Worm (Caenorhabditis elegans) whole organism, L1 larva: ENCODE results near the gene M03B6.5.

Experiments
- C04F5.9 ChIP-seq: sonication (generic microtip); optimal IDR thresholded peaks from 2 replicates; lab custom pipeline; 2016; ENCODE audit warnings: missing genetic modification characterization, missing compliant biosample characterization
- C34B4.2 ChIP-seq: sonication (generic microtip); optimal IDR thresholded peaks from 2 replicates; lab custom pipeline; 2017; ENCODE audit warnings: mild to moderate bottlenecking, missing genetic modification characterization, missing compliant biosample characterization
- aly-2 ChIP-seq: fragments of 150-350 bp; optimal IDR thresholded peaks from 2 replicates; lab custom pipeline; 2014; ENCODE audit warnings: missing biosample characterization, missing genetic modification characterization
- ama-1 ChIP-seq: fragments of 150-350 bp; optimal IDR thresholded peaks from 2 replicates; lab custom pipeline; 2014
- blmp-1 ChIP-seq: fragments of 150-350 bp; optimal IDR thresholded peaks from 2 replicates; lab custom pipeline; 2014; ENCODE audit warnings: missing biosample characterization, missing genetic modification characterization
- ceh-8 ChIP-seq: fragments of 200-800 bp; sonication (Bioruptor generic); optimal IDR thresholded peaks from 2 replicates; lab custom pipeline; 2018; ENCODE audit warnings: mild to moderate bottlenecking, missing genetic modification characterization, moderate library complexity, missing compliant biosample characterization
- ceh-88 ChIP-seq: fragments of 200-800 bp; sonication (Bioruptor generic); IDR thresholded peaks from 2 replicates; pipeline ENCODE4 v1.3.6; 2022; ENCODE audit warnings: missing genetic modification characterization, missing compliant biosample characterization
- ceh-90 ChIP-seq: sonication (generic microtip); optimal IDR thresholded peaks from 2 replicates; lab custom pipeline; 2016; ENCODE audit warnings: missing genetic modification characterization, missing compliant biosample characterization
- ces-1 ChIP-seq: fragments of 150-350 bp; optimal IDR thresholded peaks from 2 replicates; lab custom pipeline; 2014; ENCODE audit warnings: missing biosample characterization, missing genetic modification reagents, missing genetic modification characterization
- dpl-1 ChIP-seq, 3 experiments: fragments of 150-350 bp in 2 of 3; sonication (generic microtip) in 1 of 3; optimal IDR thresholded peaks; 2 replicates each; lab custom pipeline; 2014 to 2017; ENCODE audit warnings: missing biosample characterization in 3 of 3, missing genetic modification characterization in 3 of 3, missing genetic modification reagents in 3 of 3
- egl-27 ChIP-seq, 2 experiments: fragments of 150-350 bp in 1 of 2; sonication (generic microtip); optimal IDR thresholded peaks; 3 replicates each; lab custom pipeline; 2017 to 2018; ENCODE audit warnings: missing biosample characterization in 2 of 2, missing genetic modification characterization in 2 of 2, missing genetic modification reagents in 2 of 2
- elt-2 ChIP-seq: sonication (generic microtip); optimal IDR thresholded peaks from 2 replicates; lab custom pipeline; 2016; ENCODE audit warnings: missing genetic modification characterization, mild to moderate bottlenecking, inconsistent platforms, missing compliant biosample characterization, missing genetic modification reagents
- ets-5 ChIP-seq: fragments of 200-800 bp; sonication (Bioruptor generic); IDR thresholded peaks from 2 replicates; pipeline ENCODE4 v1.3.6; 2022; ENCODE audit warnings: missing genetic modification characterization, missing compliant biosample characterization
- fkh-4 ChIP-seq: sonication (generic microtip); optimal IDR thresholded peaks from 2 replicates; lab custom pipeline; 2016; ENCODE audit warnings: missing compliant biosample characterization, missing genetic modification characterization, borderline replicate concordance
- grh-1 ChIP-seq: fragments of 200-800 bp; sonication (Bioruptor generic); IDR thresholded peaks from 2 replicates; pipeline ENCODE4 v1.3.6; 2022; ENCODE audit warnings: missing genetic modification reagents, missing genetic modification characterization, missing compliant biosample characterization
- lin-14 ChIP-seq: fragments of 200-800 bp; sonication (Bioruptor generic); optimal IDR thresholded peaks from 2 replicates; lab custom pipeline; 2018; ENCODE audit warnings: mild to moderate bottlenecking, missing genetic modification characterization, moderate library complexity, missing compliant biosample characterization
- lin-15B ChIP-seq: fragments of 150-350 bp; sonication (generic microtip); optimal IDR thresholded peaks from 3 replicates; lab custom pipeline; 2014; ENCODE audit warnings: missing biosample characterization, missing genetic modification characterization
- lin-35 ChIP-seq, 2 experiments: fragments of 150-350 bp; optimal IDR thresholded peaks; 2 replicates each; lab custom pipeline; 2014; ENCODE audit warnings: missing biosample characterization in 2 of 2, missing genetic modification characterization in 2 of 2, missing genetic modification reagents in 2 of 2
- lir-3 ChIP-seq: sonication (generic microtip); optimal IDR thresholded peaks from 2 replicates; lab custom pipeline; 2016; ENCODE audit warnings: mild to moderate bottlenecking, missing genetic modification characterization, moderate library complexity, missing compliant biosample characterization; ENCODE audit not compliant: poor library complexity
- lsy-2 ChIP-seq, 2 experiments: fragments of 150-350 bp; optimal IDR thresholded peaks; 2 replicates each; lab custom pipeline; 2014; ENCODE audit warnings: missing biosample characterization in 2 of 2, missing genetic modification characterization in 2 of 2
- mab-9 ChIP-seq: fragments of 200-800 bp; sonication (Bioruptor generic); IDR thresholded peaks from 2 replicates; pipeline ENCODE4 v1.3.6; 2022; ENCODE audit warnings: missing genetic modification reagents, missing genetic modification characterization, missing compliant biosample characterization
- mep-1 ChIP-seq: fragments of 150-350 bp; optimal IDR thresholded peaks from 2 replicates; lab custom pipeline; 2014; ENCODE audit warnings: missing biosample characterization, missing genetic modification characterization
- nhr-20 ChIP-seq: sonication (generic microtip); optimal IDR thresholded peaks from 2 replicates; lab custom pipeline; 2016; ENCODE audit warnings: mild to moderate bottlenecking, missing genetic modification characterization, missing compliant biosample characterization
- nhr-28 ChIP-seq: fragments of 150-350 bp; optimal IDR thresholded peaks from 2 replicates; lab custom pipeline; 2014; ENCODE audit warnings: missing biosample characterization, missing genetic modification characterization
- nhr-76 ChIP-seq: sonication (generic microtip); optimal IDR thresholded peaks from 2 replicates; lab custom pipeline; 2017; ENCODE audit warnings: missing biosample characterization, missing genetic modification characterization
- nhr-84 ChIP-seq: sonication (generic microtip); optimal IDR thresholded peaks from 2 replicates; lab custom pipeline; 2017; ENCODE audit warnings: missing biosample characterization, missing genetic modification characterization
- nhr-85 ChIP-seq: sonication (generic microtip); peaks from one replicate; lab custom pipeline; 2016; ENCODE audit warnings: missing genetic modification characterization, inconsistent platforms, missing compliant biosample characterization
- nhr-90 ChIP-seq: sonication (generic microtip); optimal IDR thresholded peaks from 2 replicates; lab custom pipeline; 2016; ENCODE audit warnings: mild to moderate bottlenecking, missing genetic modification characterization, missing compliant biosample characterization; ENCODE audit not compliant: poor library complexity
- skn-1 ChIP-seq: fragments of 150-350 bp; optimal IDR thresholded peaks from 2 replicates; lab custom pipeline; 2014; ENCODE audit warnings: missing biosample characterization, missing genetic modification characterization
- snu-23 ChIP-seq: sonication (generic microtip); optimal IDR thresholded peaks from 2 replicates; lab custom pipeline; 2016; ENCODE audit warnings: missing genetic modification characterization, missing compliant biosample characterization
- sox-4 ChIP-seq: sonication (generic microtip); optimal IDR thresholded peaks from 2 replicates; lab custom pipeline; 2016; ENCODE audit warnings: missing genetic modification characterization, missing compliant biosample characterization
- swsn-7 ChIP-seq: sonication (generic microtip); optimal IDR thresholded peaks from 2 replicates; lab custom pipeline; 2016; ENCODE audit warnings: missing genetic modification characterization, missing compliant biosample characterization
- tbx-2 ChIP-seq: sonication (generic microtip); optimal IDR thresholded peaks from 2 replicates; lab custom pipeline; 2016; ENCODE audit warnings: missing genetic modification characterization, missing compliant biosample characterization
- tlp-1 ChIP-seq: fragments of 150-350 bp; optimal IDR thresholded peaks from 2 replicates; lab custom pipeline; 2014; ENCODE audit warnings: missing biosample characterization, missing genetic modification characterization
- unc-62 ChIP-seq: fragments of 150-350 bp; optimal IDR thresholded peaks from 2 replicates; lab custom pipeline; 2014; ENCODE audit warnings: missing biosample characterization, missing genetic modification reagents, missing genetic modification characterization

M03B6.5 gene

DNA sequence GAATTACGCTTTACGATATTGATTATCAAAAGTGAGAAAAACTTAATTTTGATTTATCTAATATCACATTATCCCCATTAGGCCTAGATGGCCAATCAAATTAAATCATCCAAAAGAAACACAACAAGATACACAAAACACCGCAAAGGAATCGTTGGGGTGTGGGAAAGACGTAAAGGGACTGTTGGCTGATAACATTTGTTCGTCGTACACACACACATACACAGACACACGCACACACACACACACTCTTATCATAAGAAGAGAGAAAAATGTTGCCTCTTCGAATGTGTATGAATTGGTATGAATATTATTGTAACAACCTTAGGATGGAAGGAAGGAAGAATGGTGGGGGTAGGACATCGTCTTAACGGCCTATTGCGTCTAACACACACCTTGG is 41.4 kb downstream of the M03B6.5 start (continued):
- TF ChIP-seq ceh-88: no peak
- TF ChIP-seq lin-35 (GFP tag; optimal IDR thresholded peaks at IDR 0.05; lab: Kevin White, UChicago): peak in 1 of 2 experiments; percentile 62
- TF ChIP-seq nhr-28 (tag; lab: Kevin White, UChicago): no peak
- peak; percentile 10 for TF ChIP-seq mep-1
- TF ChIP-seq nhr-76 (tag; lab: Kevin White, UChicago): no peak
- TF ChIP-seq snu-23: peak; percentile 21
- no peak for TF ChIP-seq tlp-1 (tag; lab: Kevin White, UChicago)
- TF ChIP-seq blmp-1 (tag; lab: Kevin White, UChicago): peak; percentile 42
- TF ChIP-seq, all 84 proteins: peak for 11

DNA sequence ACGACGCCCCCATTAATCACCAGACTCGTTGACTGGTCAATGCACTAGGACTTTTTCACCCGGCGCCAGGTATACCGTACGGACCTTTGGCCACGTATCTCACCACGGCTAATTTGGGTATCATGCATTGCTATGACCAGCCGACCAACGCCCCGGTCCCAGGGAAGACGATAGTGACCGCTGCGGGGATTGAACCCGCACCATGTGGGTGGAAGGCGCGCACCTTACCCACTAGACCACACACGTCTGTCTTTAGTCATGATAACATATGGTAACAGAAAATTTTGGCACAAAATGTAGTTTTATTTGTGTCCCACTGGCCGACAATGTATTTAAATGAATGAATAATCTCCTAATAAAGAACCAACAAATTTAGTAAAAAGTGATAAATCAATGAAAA is 42.4 kb downstream of the M03B6.5 start:
- TF ChIP-seq skn-1 (tag; lab: Kevin White, UChicago): no peak
- no peak for TF ChIP-seq C04F5.9 (tag; lab: Kevin White, UChicago)
- no peak for TF ChIP-seq tbx-2
- TF ChIP-seq fkh-4 (tag; lab: Kevin White, UChicago): no peak
- TF ChIP-seq sox-4 (tag; lab: Kevin White, UChicago): no peak
- no peak for TF ChIP-seq mab-9 (GFP tag; lab: Robert Waterston, UW)
- TF ChIP-seq unc-62 (GFP tag; lab: Kevin White, UChicago): no peak
- 0 out of 2 replicates have a peak, but pooled peaks have one; percentile 5 for TF ChIP-seq grh-1
- TF ChIP-seq lin-14 (GFP tag; lab: Kevin White, UChicago): no peak
- peak; percentile 19 for TF ChIP-seq nhr-85 (tag; lab: Kevin White, UChicago)
- no peak for TF ChIP-seq ama-1
- no peak for TF ChIP-seq lin-15B (tag; lab: Kevin White, UChicago)
- TF ChIP-seq C34B4.2 (tag; lab: Kevin White, UChicago): no peak
- TF ChIP-seq aly-2 (tag; lab: Kevin White, UChicago): no peak
- peak; percentile 8 for TF ChIP-seq nhr-90 (tag; lab: Kevin White, UChicago)
- TF ChIP-seq lsy-2 (tag; optimal IDR thresholded peaks at IDR 0.05; lab: Kevin White, UChicago): no peak
- TF ChIP-seq swsn-7: no peak
- TF ChIP-seq blmp-1 (tag; lab: Kevin White, UChicago): no peak
- no peak for TF ChIP-seq elt-2 (tag; lab: Kevin White, UChicago)
- TF ChIP-seq nhr-20 (tag; lab: Kevin White, UChicago): no peak
- TF ChIP-seq nhr-84 (tag; lab: Kevin White, UChicago): no peak
- TF ChIP-seq dpl-1 (GFP tag; optimal IDR thresholded peaks at IDR 0.05; lab: Kevin White, UChicago): no peak
- no peak for TF ChIP-seq ceh-8
- TF ChIP-seq, all 84 proteins: peak for 3

DNA sequence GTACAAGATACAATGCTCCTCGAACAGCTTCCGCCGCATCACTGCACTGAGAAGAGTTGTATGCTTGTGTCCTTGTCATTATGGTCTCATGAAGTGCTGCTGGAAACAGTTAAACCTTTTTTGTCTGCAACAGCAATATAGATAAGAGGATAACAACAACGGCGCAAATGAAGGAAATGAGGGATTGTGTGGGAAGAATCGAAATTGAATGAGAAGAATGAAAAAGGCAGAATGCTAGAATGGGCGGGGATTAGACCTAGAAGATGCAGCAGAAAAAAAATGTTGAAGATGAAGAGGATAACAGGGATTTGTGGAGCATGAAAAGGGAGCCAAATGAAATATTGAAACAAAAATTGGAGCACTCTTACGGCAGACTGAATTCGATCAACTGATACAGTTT is 49.5 kb downstream of the M03B6.5 start, which contains the start of gene sra-37:
TSS of gene sra-37 (minus strand) at position 101 of the 400 bp plus-strand sequence.
- TF ChIP-seq dpl-1 (GFP tag; optimal IDR thresholded peaks at IDR 0.05; lab: Kevin White, UChicago) (no peak), ceh-90 (tag; lab: Kevin White, UChicago) (no peak), ets-5 (GFP tag; lab: Robert Waterston, UW) (no peak), egl-27 (tag; optimal IDR thresholded peaks at IDR 0.05; lab: Kevin White, UChicago) (no peak), ces-1 (no peak), C34B4.2 (tag; lab: Kevin White, UChicago) (no peak), nhr-28 (tag; lab: Kevin White, UChicago) (no peak), lir-3 (tag; lab: Kevin White, UChicago) (no peak)
